Worm (Caenorhabditis elegans) whole organism, early embryonic: ENCODE measurements around the gene icl-1.

Experiments used
- B0310.2 ChIP-seq: sonication (generic microtip); optimal IDR thresholded peaks from 2 replicates; lab custom pipeline; 2016; ENCODE audit warnings: mild to moderate bottlenecking, missing genetic modification characterization, missing compliant biosample characterization
- F13C5.2 ChIP-seq: sonication (generic microtip); optimal IDR thresholded peaks from 2 replicates; lab custom pipeline; 2017; ENCODE audit warnings: mild to moderate bottlenecking, missing genetic modification characterization, inconsistent platforms, missing compliant biosample characterization
- aly-1 ChIP-seq: sonication (generic microtip); optimal IDR thresholded peaks from 2 replicates; lab custom pipeline; 2016; ENCODE audit warnings: missing genetic modification characterization, missing compliant biosample characterization
- ama-1 ChIP-seq: fragments of 150-350 bp; optimal IDR thresholded peaks from 2 replicates; lab custom pipeline; 2014
- ceh-13 ChIP-seq: fragments of 200-800 bp; sonication (Bioruptor generic); optimal IDR thresholded peaks from 2 replicates; lab custom pipeline; 2018; ENCODE audit warnings: mild to moderate bottlenecking, missing genetic modification characterization, missing compliant biosample characterization
- ceh-36 ChIP-seq: sonication (generic microtip); optimal IDR thresholded peaks from 2 replicates; lab custom pipeline; 2016; ENCODE audit warnings: missing genetic modification characterization, inconsistent platforms, missing compliant biosample characterization
- ets-7 ChIP-seq: sonication (generic microtip); optimal IDR thresholded peaks from 2 replicates; lab custom pipeline; 2016; ENCODE audit warnings: missing genotype, missing genetic modification characterization, missing compliant biosample characterization
- flt-1 ChIP-seq: fragments of 200-800 bp; sonication (Bioruptor generic); IDR thresholded peaks from 2 replicates; pipeline ENCODE4 v1.3.6; 2022; ENCODE audit warnings: missing genetic modification characterization, missing compliant biosample characterization
- hmbx-1 ChIP-seq: sonication (generic microtip); optimal IDR thresholded peaks from 2 replicates; lab custom pipeline; 2016; ENCODE audit warnings: mild to moderate bottlenecking, missing genetic modification characterization, missing compliant biosample characterization
- hmg-4 ChIP-seq: fragments of 200-800 bp; sonication (Bioruptor generic); optimal IDR thresholded peaks from 2 replicates; lab custom pipeline; 2018; ENCODE audit warnings: mild to moderate bottlenecking, missing genetic modification characterization, missing compliant biosample characterization
- hnd-1 ChIP-seq: sonication (generic microtip); optimal IDR thresholded peaks from 2 replicates; lab custom pipeline; 2016; ENCODE audit warnings: missing genetic modification characterization, missing compliant biosample characterization
- pes-1 ChIP-seq: fragments of 200-800 bp; sonication (Bioruptor generic); IDR thresholded peaks from 2 replicates; pipeline ENCODE4 v1.3.6; 2022; ENCODE audit warnings: missing genetic modification reagents, missing genetic modification characterization, missing compliant biosample characterization
- scrt-1 ChIP-seq: fragments of 200-800 bp; sonication (Bioruptor generic); IDR thresholded peaks from 2 replicates; pipeline ENCODE4 v1.3.6; 2022; ENCODE audit warnings: missing genetic modification characterization, missing compliant biosample characterization
- sea-1 ChIP-seq: fragments of 200-800 bp; sonication (Bioruptor generic); conservative IDR thresholded peaks from 2 replicates; pipeline ENCODE4 v1.3.6; 2022; ENCODE audit warnings: missing genetic modification characterization, missing compliant biosample characterization
- tbx-11 ChIP-seq: fragments of 200-800 bp; sonication (Bioruptor generic); IDR thresholded peaks from 2 replicates; pipeline ENCODE4 v1.3.6; 2022; ENCODE audit warnings: missing genetic modification characterization, missing compliant biosample characterization
- tbx-37 ChIP-seq: fragments of 200-800 bp; sonication (Bioruptor generic); conservative IDR thresholded peaks from 2 replicates; pipeline ENCODE4 v1.3.6; 2022; ENCODE audit warnings: missing genetic modification reagents, missing genetic modification characterization, missing compliant biosample characterization
- tra-4 ChIP-seq: sonication (generic microtip); optimal IDR thresholded peaks from 2 replicates; lab custom pipeline; 2017; ENCODE audit warnings: missing genetic modification characterization, missing compliant biosample characterization

Gene icl-1

ce11 chrV:719731-720130 lies 8.1 kb downstream of the icl-1 start, which contains the start of gene srbc-40:
TSS of gene srbc-40 (minus strand) at chrV:719831.
- TF ChIP-seq aly-1 (no peak), flt-1 (GFP tag; lab: Robert Waterston, UW) (no peak)

- TF ChIP-seq tbx-37 (GFP tag; lab: Robert Waterston, UW) (no peak), tbx-11 (GFP tag; lab: Robert Waterston, UW) (no peak), hmbx-1 (tag; lab: Kevin White, UChicago) (no peak), hmg-4 (GFP tag; lab: Kevin White, UChicago) (no peak), pes-1 (GFP tag; lab: Robert Waterston, UW) (no peak), F13C5.2 (tag; lab: Kevin White, UChicago) (no peak), ceh-36 (tag; lab: Kevin White, UChicago) (no peak), ama-1 (lab: Kevin White, UChicago) (no peak), tra-4 (tag; lab: Kevin White, UChicago) (no peak), hnd-1 (tag; lab: Kevin White, UChicago) (no peak), sea-1 (GFP tag; lab: Robert Waterston, UW) (no peak)
Observed at ce11 chrV:712882-713281, 14.9 kb downstream of the icl-1 start, which contains the start of gene cyp-33C11. TSS of gene cyp-33C11 (minus strand) at chrV:712982.

- TF ChIP-seq ama-1 (lab: Kevin White, UChicago) (no peak), hnd-1 (tag; lab: Kevin White, UChicago) (no peak)
Observed at ce11 chrV:708808-709207, 19.0 kb downstream of the icl-1 start, which contains the start of gene srbc-39. TSS of gene srbc-39 (plus strand) at chrV:709108.

ce11 chrV:706918-707317 lies 20.9 kb downstream of the icl-1 start, which contains the start of gene srbc-38:
TSS of gene srbc-38 (plus strand) at chrV:707218.
- no peak for TF ChIP-seq ets-7
- TF ChIP-seq tra-4 (tag; lab: Kevin White, UChicago) = no peak

ce11 chrV:706449-706848 lies 21.4 kb downstream of the icl-1 start:
- TF ChIP-seq scrt-1 (GFP tag; lab: Robert Waterston, UW) = peak; percentile 68; the same call in 1 of the 2 replicates
- peak; percentile 37; the same call in 1 of the 2 replicates for TF ChIP-seq flt-1 (GFP tag; lab: Robert Waterston, UW)
- TF ChIP-seq tbx-37 (GFP tag; lab: Robert Waterston, UW) = 0 out of 2 replicates have a peak, but pooled peaks have one; percentile 4
- peak; percentile 27; the same call in 1 of the 2 replicates for TF ChIP-seq tbx-11 (GFP tag; lab: Robert Waterston, UW)
- peak; percentile 78 for TF ChIP-seq pes-1 (GFP tag; lab: Robert Waterston, UW)

- TF ChIP-seq hnd-1 (tag; lab: Kevin White, UChicago) (no peak), sea-1 (GFP tag; lab: Robert Waterston, UW) (no peak), ceh-13 (no peak), ama-1 (lab: Kevin White, UChicago) (no peak), ceh-36 (tag; lab: Kevin White, UChicago) (no peak), B0310.2 (no peak), flt-1 (GFP tag; lab: Robert Waterston, UW) (no peak), ets-7 (no peak), tra-4 (tag; lab: Kevin White, UChicago) (no peak), F13C5.2 (tag; lab: Kevin White, UChicago) (no peak), tbx-11 (GFP tag; lab: Robert Waterston, UW) (no peak)
Observed at ce11 chrV:702260-702659, 25.5 kb downstream of the icl-1 start, which contains the start of gene srbc-37. TSS of gene srbc-37 (plus strand) at chrV:702560.

- TF ChIP-seq tra-4 (tag; lab: Kevin White, UChicago) = no peak
- TF ChIP-seq sea-1 (GFP tag; lab: Robert Waterston, UW) = no peak
- TF ChIP-seq flt-1 (GFP tag; lab: Robert Waterston, UW) = no peak
- TF ChIP-seq hmg-4 (GFP tag; lab: Kevin White, UChicago) = no peak
- TF ChIP-seq pes-1 (GFP tag; lab: Robert Waterston, UW) = no peak
- TF ChIP-seq B0310.2 = no peak
- TF ChIP-seq aly-1 = no peak
- TF ChIP-seq ceh-13 = no peak
- no peak for TF ChIP-seq tbx-37 (GFP tag; lab: Robert Waterston, UW)
- TF ChIP-seq hnd-1 (tag; lab: Kevin White, UChicago) = no peak
- no peak for TF ChIP-seq F13C5.2 (tag; lab: Kevin White, UChicago)
- TF ChIP-seq hmbx-1 (tag; lab: Kevin White, UChicago) = no peak
- no peak for TF ChIP-seq ceh-36 (tag; lab: Kevin White, UChicago)
- TF ChIP-seq tbx-11 (GFP tag; lab: Robert Waterston, UW) = no peak
- no peak for TF ChIP-seq ama-1 (lab: Kevin White, UChicago)
- TF ChIP-seq ets-7 = no peak
- no peak for TF ChIP-seq scrt-1 (GFP tag; lab: Robert Waterston, UW)
Observed at ce11 chrV:699489-700129, 28.2 kb downstream of the icl-1 start, which contains the start of the genes ugt-29 and srx-5. TSS of gene ugt-29 (minus strand) at chrV:699589. TSS of gene srx-5 (plus strand) at chrV:700079.

ce11 chrV:699051-699450 lies 28.8 kb downstream of the icl-1 start:
- TF ChIP-seq tbx-11 (GFP tag; lab: Robert Waterston, UW) (no peak), B0310.2 (no peak), hnd-1 (tag; lab: Kevin White, UChicago) (no peak), scrt-1 (GFP tag; lab: Robert Waterston, UW) (no peak), ceh-13 (no peak), pes-1 (GFP tag; lab: Robert Waterston, UW) (no peak), ceh-36 (tag; lab: Kevin White, UChicago) (no peak), ets-7 (no peak), flt-1 (GFP tag; lab: Robert Waterston, UW) (no peak), aly-1 (no peak), hmg-4 (GFP tag; lab: Kevin White, UChicago) (no peak), ama-1 (lab: Kevin White, UChicago) (no peak), tra-4 (tag; lab: Kevin White, UChicago) (no peak), hmbx-1 (tag; lab: Kevin White, UChicago) (no peak), sea-1 (GFP tag; lab: Robert Waterston, UW) (no peak)
